Fruit fly (Drosophila melanogaster) whole organism, wandering third instar larva: ENCODE results near the gene CG14309.

Source experiments
- Abd-B ChIP-seq: fragments of >200 bp; optimal IDR thresholded peaks from 2 replicates; lab custom pipeline; 2017; ENCODE audit warnings: missing biosample characterization, missing genetic modification characterization
- CG9705 ChIP-seq: fragments of 200-800 bp; sonication (Bioruptor generic); optimal IDR thresholded peaks from 2 replicates; lab custom pipeline; 2018; ENCODE audit warnings: missing biosample characterization, mild to moderate bottlenecking, missing genetic modification characterization
- CrebA ChIP-seq: fragments of 200-800 bp; sonication (Bioruptor generic); optimal IDR thresholded peaks from 2 replicates; lab custom pipeline; 2016; ENCODE audit warnings: missing biosample characterization, mild to moderate bottlenecking, missing genetic modification characterization, borderline replicate concordance
- Dfd ChIP-seq: fragments of >200 bp; optimal IDR thresholded peaks from 2 replicates; lab custom pipeline; 2017; ENCODE audit warnings: missing biosample characterization, missing genetic modification characterization
- GATAd ChIP-seq: sonication (Bioruptor generic); optimal IDR thresholded peaks from 2 replicates; lab custom pipeline; 2016; ENCODE audit warnings: missing biosample characterization, missing genetic modification characterization
- HLH106 ChIP-seq: fragments of 200-800 bp; optimal IDR thresholded peaks from 3 replicates; lab custom pipeline; 2019; ENCODE audit warnings: missing biosample characterization, mild to moderate bottlenecking, missing genetic modification characterization, moderate library complexity
- Hnf4 ChIP-seq: fragments of 200-800 bp; sonication (Bioruptor generic); optimal IDR thresholded peaks from 2 replicates; lab custom pipeline; 2016; ENCODE audit warnings: missing biosample characterization, mild to moderate bottlenecking, missing genetic modification characterization
- Hr83 ChIP-seq: fragments of 200-300 bp; sonication (Bioruptor generic); optimal IDR thresholded peaks from 2 replicates; lab custom pipeline; 2016; ENCODE audit warnings: missing biosample characterization, mild to moderate bottlenecking, missing genetic modification characterization, moderate library complexity; ENCODE audit not compliant: poor library complexity, severe bottlenecking
- Jra ChIP-seq: sonication (Bioruptor generic); optimal IDR thresholded peaks from 2 replicates; lab custom pipeline; 2016; ENCODE audit warnings: missing biosample characterization, missing genetic modification characterization
- Mio ChIP-seq: sonication (Bioruptor generic); optimal IDR thresholded peaks from 2 replicates; lab custom pipeline; 2016; ENCODE audit warnings: missing biosample characterization, missing genetic modification characterization
- Myc ChIP-seq: fragments of >200 bp; optimal IDR thresholded peaks from 2 replicates; lab custom pipeline; 2017
- N ChIP-seq: fragments of >200 bp; optimal IDR thresholded peaks from 2 replicates; lab custom pipeline; 2018; ENCODE audit warnings: missing biosample characterization, missing external identifiers, missing genetic modification characterization
- Rel ChIP-seq, 2 experiments: fragments of 200-800 bp; sonication (Bioruptor generic) in 1 of 2; optimal IDR thresholded peaks; 2 replicates in 1 of 2; 3 replicates in 1 of 2; lab custom pipeline; 2016 to 2019; ENCODE audit warnings: mild to moderate bottlenecking in 2 of 2, missing biosample characterization in 2 of 2, missing genetic modification characterization in 2 of 2, moderate library complexity in 1 of 2
- Sp1 ChIP-seq: fragments of 200-800 bp; sonication (Bioruptor generic); optimal IDR thresholded peaks from 3 replicates; lab custom pipeline; 2019; ENCODE audit warnings: missing biosample characterization, mild to moderate bottlenecking, missing genetic modification characterization, moderate library complexity
- Vsx2 ChIP-seq: fragments of 200-300, 225-300 bp; sonication (Bioruptor generic); optimal IDR thresholded peaks from 2 replicates; lab custom pipeline; 2018; ENCODE audit warnings: missing biosample characterization, missing genetic modification characterization; ENCODE audit not compliant: partially characterized antibody
- br ChIP-seq: fragments of 200-800 bp; sonication (Bioruptor generic); optimal IDR thresholded peaks from 2 replicates; lab custom pipeline; 2016; ENCODE audit warnings: missing biosample characterization, missing genetic modification characterization
- brk ChIP-seq: fragments of 200-800 bp; sonication (Bioruptor generic); optimal IDR thresholded peaks from 2 replicates; lab custom pipeline; 2016; ENCODE audit warnings: missing biosample characterization, mild to moderate bottlenecking, missing genetic modification characterization
- dl ChIP-seq, 2 experiments: fragments of 175-275, 200-275 bp in 1 of 2; fragments of 200-275 bp in 1 of 2; sonication (Bioruptor generic); optimal IDR thresholded peaks; lab custom pipeline; 2018; ENCODE audit warnings: mild to moderate bottlenecking in 2 of 2, missing biosample characterization in 2 of 2, missing genetic modification characterization in 2 of 2, moderate library complexity in 2 of 2; ENCODE audit not compliant: partially characterized antibody in 2 of 2, insufficient read depth in 1 of 2
- dmrt93B ChIP-seq: fragments of 200-800 bp; sonication (Bioruptor generic); optimal IDR thresholded peaks from 2 replicates; lab custom pipeline; 2018; ENCODE audit warnings: missing biosample characterization, mild to moderate bottlenecking, missing genetic modification characterization
- ey ChIP-seq: fragments of 200-800 bp; sonication (Bioruptor generic); optimal IDR thresholded peaks from 2 replicates; lab custom pipeline; 2016; ENCODE audit warnings: missing biosample characterization, missing genetic modification characterization
- foxo ChIP-seq, 2 experiments: fragments of 200-800 bp; sonication (Bioruptor generic); optimal IDR thresholded peaks; 2 replicates in 1 of 2; 3 replicates in 1 of 2; lab custom pipeline; 2016 to 2017; ENCODE audit warnings: missing biosample characterization in 2 of 2, missing genetic modification characterization in 2 of 2
- fru ChIP-seq: fragments of 200-800 bp; sonication (Bioruptor generic); optimal IDR thresholded peaks from 3 replicates; lab custom pipeline; 2016; ENCODE audit warnings: missing biosample characterization, mild to moderate bottlenecking, missing genetic modification characterization
- h ChIP-seq: fragments of 200-800 bp; sonication (Bioruptor generic); optimal IDR thresholded peaks from 3 replicates; lab custom pipeline; 2016; ENCODE audit warnings: missing biosample characterization, mild to moderate bottlenecking, missing genetic modification characterization
- pan ChIP-seq: fragments of >200 bp; optimal IDR thresholded peaks from 2 replicates; lab custom pipeline; 2017
- rgr ChIP-seq: fragments of 200-800 bp; sonication (Bioruptor generic); optimal IDR thresholded peaks from 3 replicates; lab custom pipeline; 2016; ENCODE audit warnings: missing biosample characterization, mild to moderate bottlenecking, missing genetic modification characterization
- sv ChIP-seq: fragments of 200-800 bp; sonication (Bioruptor generic); optimal IDR thresholded peaks from 3 replicates; lab custom pipeline; 2016; ENCODE audit warnings: missing biosample characterization, missing genetic modification characterization
- usp ChIP-seq: fragments of >200 bp; optimal IDR thresholded peaks from 2 replicates; lab custom pipeline; 2017; ENCODE audit warnings: missing biosample characterization, missing genetic modification characterization
- woc ChIP-seq: sonication (Bioruptor generic); optimal IDR thresholded peaks from 2 replicates; lab custom pipeline; 2016; ENCODE audit warnings: missing biosample characterization, mild to moderate bottlenecking, missing genetic modification characterization

The CG14309 gene

dm6 chr3R:18366644-18366985 is 18.3 kb downstream of the CG14309 start:
- TF ChIP-seq usp = no peak

dm6 chr3R:18365978-18366643 is 18.8 kb downstream of the CG14309 start, which contains the start of the genes WRNexo and Nup43:
TSS of gene WRNexo (minus strand) at chr3R:18366162.
TSS of gene Nup43 (plus strand) at chr3R:18366638.
- TF ChIP-seq Hr83 (GFP tag; lab: Kevin White, UChicago) (no peak), Abd-B (GFP tag; lab: Kevin White, UChicago) (no peak), br (GFP tag; lab: Kevin White, UChicago) (no peak), Rel (GFP tag; optimal IDR thresholded peaks at IDR 0.05; lab: Kevin White, UChicago) (no peak), Rel (tag; optimal IDR thresholded peaks at IDR 0.05; lab: Kevin White, UChicago) (no peak), CrebA (GFP tag; lab: Kevin White, UChicago) (no peak), Hnf4 (no peak), N (GFP tag; lab: Kevin White, UChicago) (no peak), ey (GFP tag; lab: Kevin White, UChicago) (peak; percentile 7), HLH106 (peak; percentile 57), rgr (GFP tag; lab: Kevin White, UChicago) (no peak), sv (peak; percentile 14), Mio (GFP tag; lab: Kevin White, UChicago) (no peak), foxo (GFP tag; optimal IDR thresholded peaks at IDR 0.05; lab: Kevin White, UChicago) (peak in 1 of 2 experiments; percentile 47), Myc (peak; percentile 4), dmrt93B (peak; percentile 20), Vsx2 (GFP tag; lab: Kevin White, UChicago) (no peak), CG9705 (GFP tag; lab: Kevin White, UChicago) (no peak), Jra (GFP tag; lab: Kevin White, UChicago) (no peak), fru (no peak), Dfd (GFP tag; lab: Kevin White, UChicago) (no peak), GATAd (GFP tag; lab: Kevin White, UChicago) (no peak), h (no peak), woc (peak; percentile 58)

dm6 chr3R:18361694-18362093 is 23.2 kb downstream of the CG14309 start, which contains the start of gene hmw:
TSS of gene hmw (plus strand) at chr3R:18361994.
- TF ChIP-seq Abd-B (GFP tag; lab: Kevin White, UChicago) (no peak), Sp1 (GFP tag; lab: Kevin White, UChicago) (no peak), Hr83 (GFP tag; lab: Kevin White, UChicago) (no peak), rgr (GFP tag; lab: Kevin White, UChicago) (no peak), CG9705 (GFP tag; lab: Kevin White, UChicago) (no peak), GATAd (GFP tag; lab: Kevin White, UChicago) (no peak), br (GFP tag; lab: Kevin White, UChicago) (no peak), dl (GFP tag; optimal IDR thresholded peaks at IDR 0.05; lab: Kevin White, UChicago; ENCODE audit: insufficient read depth in 1 of 2, partially characterized antibody in 2 of 2) (no peak), N (GFP tag; lab: Kevin White, UChicago) (no peak), ey (GFP tag; lab: Kevin White, UChicago) (no peak), HLH106 (no peak), Vsx2 (GFP tag; lab: Kevin White, UChicago) (no peak), usp (no peak), Dfd (GFP tag; lab: Kevin White, UChicago) (no peak), Hnf4 (no peak)

- TF ChIP-seq brk (GFP tag; lab: Kevin White, UChicago) = no peak
- peak; percentile 37 for TF ChIP-seq Vsx2 (GFP tag; lab: Kevin White, UChicago)
- TF ChIP-seq h = no peak
- no peak for TF ChIP-seq pan (lab: Kevin White, UChicago)
- TF ChIP-seq br (GFP tag; lab: Kevin White, UChicago) = no peak
- TF ChIP-seq HLH106 = no peak
- no peak for TF ChIP-seq woc
- no peak for TF ChIP-seq Mio (GFP tag; lab: Kevin White, UChicago)
These were observed 24.1 kb downstream of the CG14309 start, which contains the start of gene CG15803 for dm6 chr3R:18360630-18361260. TSS of gene CG15803 (minus strand) at chr3R:18360728.

- TF ChIP-seq h = no peak
- no peak for TF ChIP-seq Dfd (GFP tag; lab: Kevin White, UChicago)
- no peak for TF ChIP-seq rgr (GFP tag; lab: Kevin White, UChicago)
- no peak for TF ChIP-seq Hnf4
These were observed 29.1 kb downstream of the CG14309 start for dm6 chr3R:18355781-18356180.
